Worm (Caenorhabditis elegans) whole organism, L1 larva: ENCODE measurements around the gene T22C8.3.

ENCODE experiments used
- blmp-1 ChIP-seq: fragments of 150-350 bp; optimal IDR thresholded peaks from 2 replicates; lab custom pipeline; 2014; ENCODE audit warnings: missing biosample characterization, missing genetic modification characterization
- dpl-1 ChIP-seq, 3 experiments: fragments of 150-350 bp in 2 of 3; sonication (generic microtip) in 1 of 3; optimal IDR thresholded peaks; 2 replicates each; lab custom pipeline; 2014 to 2017; ENCODE audit warnings: missing biosample characterization in 3 of 3, missing genetic modification characterization in 3 of 3, missing genetic modification reagents in 3 of 3
- lin-13 ChIP-seq: fragments of 150-350 bp; optimal IDR thresholded peaks from 2 replicates; lab custom pipeline; 2014; ENCODE audit warnings: missing biosample characterization, missing genetic modification reagents, missing genetic modification characterization
- mef-2 ChIP-seq: fragments of 150-350 bp; optimal IDR thresholded peaks from 2 replicates; lab custom pipeline; 2014; ENCODE audit warnings: missing biosample characterization, missing genetic modification characterization
- nhr-11 ChIP-seq: fragments of 150-350 bp; optimal IDR thresholded peaks from 2 replicates; lab custom pipeline; 2014; ENCODE audit warnings: missing biosample characterization, missing genetic modification characterization
- snpc-4 ChIP-seq: fragments of 150-350 bp; optimal IDR thresholded peaks from 2 replicates; lab custom pipeline; 2014; ENCODE audit warnings: missing biosample characterization, missing genetic modification characterization
- unc-130 ChIP-seq: fragments of 150-350 bp; optimal IDR thresholded peaks from 2 replicates; lab custom pipeline; 2017; ENCODE audit warnings: missing biosample characterization, missing genetic modification characterization, inconsistent platforms
- unc-62 ChIP-seq: fragments of 150-350 bp; optimal IDR thresholded peaks from 2 replicates; lab custom pipeline; 2014; ENCODE audit warnings: missing biosample characterization, missing genetic modification reagents, missing genetic modification characterization
- ztf-4 ChIP-seq: fragments of 150-350 bp; optimal IDR thresholded peaks from 2 replicates; lab custom pipeline; 2014; ENCODE audit warnings: missing biosample characterization, missing genetic modification characterization

DNA sequence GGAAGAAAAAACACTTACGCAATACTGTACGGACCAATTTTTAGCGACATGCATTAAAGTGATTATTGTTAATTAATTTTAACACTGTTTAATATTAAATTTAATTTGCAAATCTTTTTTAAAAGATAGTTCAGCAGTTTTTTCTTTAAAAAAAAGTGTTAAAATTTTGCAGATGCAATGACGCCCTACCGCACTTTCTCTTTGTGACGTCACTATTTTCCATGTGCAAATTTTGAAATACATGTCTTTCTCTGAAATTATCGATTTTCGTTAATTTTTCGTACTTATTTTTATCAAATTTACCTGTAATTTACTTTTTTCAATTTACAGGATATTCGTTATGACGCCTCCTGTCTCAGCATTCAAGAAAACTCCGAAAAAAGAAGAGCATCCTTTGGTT, 39.8 kb upstream of the T22C8.3 start, which contains the start of the genes piga-1 and eif-2Bepsilon:
- TF ChIP-seq blmp-1 (tag; lab: Kevin White, UChicago) (no peak), unc-130 (tag; lab: Kevin White, UChicago) (no peak), snpc-4 (tag; lab: Kevin White, UChicago) (no peak), lin-13 (GFP tag; lab: Kevin White, UChicago) (no peak), nhr-11 (tag; lab: Kevin White, UChicago) (no peak), ztf-4 (tag; lab: Kevin White, UChicago) (no peak), unc-62 (GFP tag; lab: Kevin White, UChicago) (no peak), mef-2 (tag; lab: Kevin White, UChicago) (no peak), dpl-1 (GFP tag; optimal IDR thresholded peaks at IDR 0.05; lab: Kevin White, UChicago) (peak; percentile 31 to 63 (median 35))
